Worm (Caenorhabditis elegans): ENCODE data around the gene C16C8.25.

C16C8.25 gene

DNA sequence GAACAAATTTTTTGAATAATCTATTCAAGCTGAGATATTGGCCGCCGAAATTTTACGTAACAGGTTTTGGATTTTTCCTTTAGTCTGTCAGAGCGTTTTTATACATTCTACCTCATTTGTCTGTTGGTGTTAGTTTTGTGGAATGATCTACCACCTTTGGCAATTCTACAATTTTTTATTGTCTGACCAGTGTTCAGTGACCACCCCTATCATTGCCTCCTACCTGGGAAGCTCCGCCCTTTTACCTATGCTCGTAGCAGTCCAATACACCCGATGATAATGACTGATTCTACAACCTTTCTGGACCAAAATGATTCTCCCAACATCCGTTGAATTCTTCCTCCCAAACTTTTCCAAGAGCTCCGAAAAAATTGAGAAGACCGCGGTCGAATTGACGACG, 24.7 kb downstream of the C16C8.25 start, which contains the start of gene sdz-32 (continued):
- TF ChIP-seq F52B5.7 (tag; optimal IDR thresholded peaks at IDR 0.05) (no peak), nfya-2 (GFP tag; IDR thresholded peaks at IDR 0.05) (no peak), K11D2.4 (GFP tag; IDR thresholded peaks at IDR 0.05) (no peak)

DNA sequence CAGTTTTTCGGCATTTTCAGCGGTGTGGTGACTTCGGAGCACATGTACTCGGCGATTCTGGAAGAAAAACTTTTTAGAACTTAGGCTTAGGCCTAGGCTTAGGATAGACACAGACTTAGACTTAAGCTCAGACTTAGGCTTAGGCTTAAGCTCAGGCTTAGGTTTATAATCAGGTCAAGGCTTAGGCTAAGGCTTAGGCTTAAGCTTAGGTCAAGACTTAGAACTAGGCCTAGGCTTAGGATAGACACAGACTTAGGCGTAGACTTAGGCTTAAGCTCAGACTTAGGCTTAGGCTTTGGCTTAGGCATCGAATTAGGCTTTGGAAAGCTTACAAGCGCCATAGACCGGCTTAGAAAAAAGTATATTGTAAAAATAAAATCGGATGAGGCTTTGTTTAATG, 27.5 kb downstream of the C16C8.25 start:
- TF ChIP-seq nfya-1 (tag; optimal IDR thresholded peaks at IDR 0.05; ENCODE audit: borderline replicate concordance, insufficient read depth) (no peak), mcd-1 (GFP tag; IDR thresholded peaks at IDR 0.05) (no peak), rec-8 (tag; optimal IDR thresholded peaks at IDR 0.05) (no peak), sdz-38 (tag; optimal IDR thresholded peaks at IDR 0.05) (no peak)

DNA sequence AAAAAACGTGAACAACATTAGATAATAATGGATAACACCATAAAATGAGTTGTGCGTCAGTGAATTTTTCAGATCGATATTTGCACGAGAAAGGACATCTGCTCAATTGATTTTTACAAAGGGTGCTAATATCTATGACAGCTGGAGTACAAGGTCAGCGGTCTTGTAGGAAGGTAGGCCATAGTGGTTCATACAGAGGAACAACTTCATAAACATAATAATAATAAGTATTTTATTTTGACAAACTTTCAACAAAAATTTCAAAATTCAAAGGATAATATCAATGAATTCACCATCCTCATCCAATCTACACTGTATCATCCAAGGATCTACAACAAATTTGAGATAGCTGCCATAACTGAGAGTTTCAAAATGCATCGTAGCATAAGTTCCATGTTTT, 28.1 kb downstream of the C16C8.25 start, which contains the start of gene fbxb-104:
Gene fbxb-104, minus strand, starts transcription at position 101 of the 400 bp plus-strand sequence.
- TF ChIP-seq snpc-1.3 (tag; optimal IDR thresholded peaks at IDR 0.05; ENCODE audit: insufficient read depth) (no peak), egrh-3 (GFP tag; IDR thresholded peaks at IDR 0.05) (no peak), somi-1 (GFP tag; optimal IDR thresholded peaks at IDR 0.05) (no peak), snpc-4 (GFP tag; optimal IDR thresholded peaks at IDR 0.05) (no peak), snpc-4 (tag; optimal IDR thresholded peaks at IDR 0.05) (no peak), F57A8.1 (GFP tag; optimal IDR thresholded peaks at IDR 0.05) (no peak), lag-1 (GFP tag; IDR thresholded peaks at IDR 0.05) (no peak), hmg-20 (GFP tag; IDR thresholded peaks at IDR 0.05) (no peak), rcor-1 (GFP tag; IDR thresholded peaks at IDR 0.05) (no peak)

DNA sequence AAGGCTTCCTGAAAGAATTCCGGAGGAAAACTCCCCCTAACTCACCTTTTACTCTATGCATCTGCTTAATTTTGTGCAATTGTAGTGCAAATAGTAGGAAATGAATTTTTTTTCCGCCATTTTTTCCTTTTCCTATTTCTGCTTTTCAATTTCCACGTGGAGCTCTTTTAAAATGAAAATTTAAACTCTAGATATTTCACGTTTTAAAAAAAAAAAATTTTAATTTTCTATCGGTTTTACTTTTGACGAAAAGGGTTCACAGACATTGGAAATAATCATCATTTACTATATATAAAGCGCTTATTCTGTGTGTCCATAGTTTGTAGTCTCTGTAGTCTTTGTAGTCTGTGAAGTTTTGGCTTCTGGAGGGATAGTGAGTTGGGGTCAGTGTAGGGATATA, 32.6 kb downstream of the C16C8.25 start, which contains the start of gene Y49F6B.8:
Gene Y49F6B.8, minus strand, starts transcription at position 101 of the 400 bp plus-strand sequence.
- TF ChIP-seq egrh-3 (GFP tag; IDR thresholded peaks at IDR 0.05), result no peak
- no peak for TF ChIP-seq atf-7 (tag; optimal IDR thresholded peaks at IDR 0.05)
- TF ChIP-seq mes-4 (tag; optimal IDR thresholded peaks at IDR 0.05), result no peak
- no peak for TF ChIP-seq him-1 (tag; optimal IDR thresholded peaks at IDR 0.05)
- no peak for TF ChIP-seq B0261.1 (tag; optimal IDR thresholded peaks at IDR 0.05)
- no peak for TF ChIP-seq Y53G8AR.9 (GFP tag; conservative IDR thresholded peaks at IDR 0.05)
- no peak for TF ChIP-seq bed-2 (GFP tag; IDR thresholded peaks at IDR 0.05)
- no peak for TF ChIP-seq gei-17 (GFP tag; optimal IDR thresholded peaks at IDR 0.05)
- no peak for TF ChIP-seq tbx-9 (tag; optimal IDR thresholded peaks at IDR 0.05; ENCODE audit: borderline replicate concordance)
- no peak for TF ChIP-seq F49E8.2 (tag; optimal IDR thresholded peaks at IDR 0.05; ENCODE audit: insufficient read depth)
- no peak for TF ChIP-seq ceh-40 (GFP tag; IDR thresholded peaks at IDR 0.05)
- no peak for TF ChIP-seq dpl-1 (GFP tag; optimal IDR thresholded peaks at IDR 0.05)
- TF ChIP-seq ceh-79 (tag; optimal IDR thresholded peaks at IDR 0.05), result no peak
- TF ChIP-seq madf-10 (tag; optimal IDR thresholded peaks at IDR 0.05), result no peak
- no peak for TF ChIP-seq ztf-28 (GFP tag; IDR thresholded peaks at IDR 0.05)
- no peak for TF ChIP-seq pha-4 (tag; optimal IDR thresholded peaks at IDR 0.05)
- TF ChIP-seq ztf-22 (GFP tag; optimal IDR thresholded peaks at IDR 0.05), result no peak
- TF ChIP-seq aptf-2 (GFP tag; conservative IDR thresholded peaks at IDR 0.05), result no peak
- TF ChIP-seq cebp-1 (GFP tag; IDR thresholded peaks at IDR 0.05), result no peak
- TF ChIP-seq cebp-1 (tag; optimal IDR thresholded peaks at IDR 0.05), result no peak

Measured in whole organism, young adult.